Worm (Caenorhabditis elegans): Measurements from ENCODE around the gene Y41D4B.15.

Gene Y41D4B.15

ce11 chrIV:1555021-1555720 lies 8.7 kb upstream of the Y41D4B.15 start, which contains the start of gene C34H4.1:
C34H4.1 (plus strand) TSS chrIV:1555579.
- TF ChIP-seq rpc-1 (optimal IDR thresholded peaks at IDR 0.05) (no peak), rpc-1 (tag; optimal IDR thresholded peaks at IDR 0.05) (no peak), ceh-100 (GFP tag; IDR thresholded peaks at IDR 0.05) (no peak), C06A6.2 (GFP tag; conservative IDR thresholded peaks at IDR 0.05) (no peak), nhr-80 (tag; optimal IDR thresholded peaks at IDR 0.05) (peak; percentile 33), unc-62 (GFP tag; optimal IDR thresholded peaks at IDR 0.05) (no peak), tbx-9 (tag; optimal IDR thresholded peaks at IDR 0.05; ENCODE audit: borderline replicate concordance) (no peak), F39B2.1 (GFP tag; IDR thresholded peaks at IDR 0.05) (no peak), cebp-1 (GFP tag; IDR thresholded peaks at IDR 0.05) (peak; percentile 60; the same call in 1 of the 2 replicates), cebp-1 (tag; optimal IDR thresholded peaks at IDR 0.05) (peak; percentile 75), B0336.3 (GFP tag; IDR thresholded peaks at IDR 0.05) (no peak), tlf-1 (GFP tag; optimal IDR thresholded peaks at IDR 0.05) (no peak), T07F8.4 (tag; optimal IDR thresholded peaks at IDR 0.05) (no peak), ztf-3 (GFP tag; optimal IDR thresholded peaks at IDR 0.05) (no peak), F57A8.1 (GFP tag; optimal IDR thresholded peaks at IDR 0.05) (no peak), zfh-2 (GFP tag; conservative IDR thresholded peaks at IDR 0.05) (0 out of 2 replicates have a peak, but pooled peaks have one; percentile 37), lin-40 (tag; optimal IDR thresholded peaks at IDR 0.05) (no peak), F10E7.11 (tag; optimal IDR thresholded peaks at IDR 0.05) (no peak), tbp1 (GFP tag; optimal IDR thresholded peaks at IDR 0.05) (no peak), Y67H2A.10 (GFP tag; conservative IDR thresholded peaks at IDR 0.05) (no peak), lag-1 (GFP tag; IDR thresholded peaks at IDR 0.05) (no peak)

ce11 chrIV:1559931-1560330 lies 4.0 kb upstream of the Y41D4B.15 start, which contains the start of gene Y41D4B.17:
Y41D4B.17 (plus strand) TSS chrIV:1560104.
- TF ChIP-seq aptf-3 (GFP tag; IDR thresholded peaks at IDR 0.05) = no peak
- TF ChIP-seq bed-2 (GFP tag; IDR thresholded peaks at IDR 0.05) = no peak
- TF ChIP-seq madf-3 (GFP tag; IDR thresholded peaks at IDR 0.05) = no peak
- TF ChIP-seq nhr-80 (tag; optimal IDR thresholded peaks at IDR 0.05) = peak; percentile 24

ce11 chrIV:1561884-1562283 lies 2.0 kb upstream of the Y41D4B.15 start, which contains the start of gene hpo-6:
hpo-6 (plus strand) TSS chrIV:1562184.
- TF ChIP-seq tlf-1 (GFP tag; optimal IDR thresholded peaks at IDR 0.05) (no peak), unc-62 (GFP tag; optimal IDR thresholded peaks at IDR 0.05) (no peak)

ce11 chrIV:1565725-1566124 lies 1.8 kb downstream of the Y41D4B.15 start:
- TF ChIP-seq egrh-3 (GFP tag; IDR thresholded peaks at IDR 0.05) (peak; percentile 72; the same call in 1 of the 2 replicates), repo-1 (tag; optimal IDR thresholded peaks at IDR 0.05) (no peak), zfh-2 (GFP tag; conservative IDR thresholded peaks at IDR 0.05) (peak; percentile 86), lin-40 (tag; optimal IDR thresholded peaks at IDR 0.05) (no peak)

ce11 chrIV:1567577-1567976 lies 3.7 kb downstream of the Y41D4B.15 start:
- TF ChIP-seq egl-18 (GFP tag; IDR thresholded peaks at IDR 0.05) = no peak
- peak; percentile 92 for TF ChIP-seq nfyb-1 (GFP tag; IDR thresholded peaks at IDR 0.05)
- no peak for TF ChIP-seq B0261.1 (tag; optimal IDR thresholded peaks at IDR 0.05)
- no peak for TF ChIP-seq B0035.1 (tag; optimal IDR thresholded peaks at IDR 0.05)
- no peak for TF ChIP-seq Y79H2A.3 (GFP tag; conservative IDR thresholded peaks at IDR 0.05)
- no peak for TF ChIP-seq F22D6.2 (tag; optimal IDR thresholded peaks at IDR 0.05)
- TF ChIP-seq Y56A3A.18 (GFP tag; IDR thresholded peaks at IDR 0.05) = no peak
- no peak for TF ChIP-seq fkh-3 (tag; optimal IDR thresholded peaks at IDR 0.05)
- no peak for TF ChIP-seq ztf-28 (GFP tag; IDR thresholded peaks at IDR 0.05)
- TF ChIP-seq unc-130 (GFP tag; optimal IDR thresholded peaks at IDR 0.05) = no peak
- TF ChIP-seq madf-6 (GFP tag; IDR thresholded peaks at IDR 0.05) = peak; percentile 27; the same call in 1 of the 2 replicates
- TF ChIP-seq D2030.7 (GFP tag; IDR thresholded peaks at IDR 0.05) = no peak

Data from whole organism, young adult.